Fruit fly (Drosophila melanogaster): ENCODE results near the gene CG32246.

- no peak for TF ChIP-seq Met (GFP tag; optimal IDR thresholded peaks at IDR 0.05)
- TF ChIP-seq CG15336 (GFP tag; IDR thresholded peaks at IDR 0.05) = no peak
- no peak for TF ChIP-seq Lpt (GFP tag; optimal IDR thresholded peaks at IDR 0.05)
- TF ChIP-seq Hr39 (GFP tag; optimal IDR thresholded peaks at IDR 0.05) = no peak
- no peak for TF ChIP-seq CG11294 (GFP tag; IDR thresholded peaks at IDR 0.05)
- TF ChIP-seq esn (GFP tag; optimal IDR thresholded peaks at IDR 0.05) = no peak
- no peak for TF ChIP-seq OdsH (GFP tag; optimal IDR thresholded peaks at IDR 0.05)
- no peak for TF ChIP-seq acj6 (GFP tag; optimal IDR thresholded peaks at IDR 0.05)
- TF ChIP-seq CG8319 (GFP tag; optimal IDR thresholded peaks at IDR 0.05) = no peak
- TF ChIP-seq CG3919 (GFP tag; optimal IDR thresholded peaks at IDR 0.05) = no peak
These were observed 45.6 kb upstream of the CG32246 start for dm6 chr3L:4575392-4575791.

Measured in whole organism, prepupa.